Fruit fly (Drosophila melanogaster) whole organism, pupa: ENCODE data around the gene mura.
A peak's percentile ranks its signal among the peaks of the same experiment; 100 is the strongest.

Experiments used
- CG10348 ChIP-seq: fragments of 200-800 bp; sonication (Bioruptor generic); IDR thresholded peaks from 2 replicates; pipeline ENCODE4 v1.3.6; 2022; ENCODE audit warnings: missing biosample characterization, missing genetic modification characterization
- CG12605 ChIP-seq: fragments of 200-800 bp; sonication (Bioruptor generic); IDR thresholded peaks from 2 replicates; pipeline ENCODE4 v1.3.6; 2022; ENCODE audit warnings: missing biosample characterization, missing genetic modification characterization
- CG13204 ChIP-seq: fragments of 200-800 bp; sonication (Bioruptor generic); optimal IDR thresholded peaks from 2 replicates; lab custom pipeline; 2018; ENCODE audit warnings: missing biosample characterization, mild to moderate bottlenecking, missing genetic modification characterization, moderate library complexity
- CG14655 ChIP-seq: fragments of 200-800 bp; sonication (Bioruptor generic); optimal IDR thresholded peaks from 3 replicates; lab custom pipeline; 2017; ENCODE audit warnings: mild to moderate bottlenecking, missing biosample characterization, missing genetic modification reagents, missing genetic modification characterization
- CG15710 ChIP-seq: fragments of 200-800 bp; sonication (Bioruptor generic); optimal IDR thresholded peaks from 2 replicates; lab custom pipeline; 2018; ENCODE audit warnings: missing biosample characterization, mild to moderate bottlenecking, missing genetic modification characterization, moderate library complexity
- CG17806 ChIP-seq: fragments of 200-800 bp; sonication (Bioruptor generic); optimal IDR thresholded peaks from 2 replicates; lab custom pipeline; 2018; ENCODE audit warnings: missing biosample characterization, mild to moderate bottlenecking, missing genetic modification characterization, moderate library complexity
- CG32121 ChIP-seq: fragments of 200-800 bp; sonication (Bioruptor generic); IDR thresholded peaks from 2 replicates; pipeline ENCODE4 v1.3.6; 2022; ENCODE audit warnings: missing biosample characterization, missing genetic modification characterization
- CG34367 ChIP-seq: fragments of 200-800 bp; sonication (Bioruptor generic); optimal IDR thresholded peaks from 2 replicates; lab custom pipeline; 2018; ENCODE audit warnings: missing biosample characterization, mild to moderate bottlenecking, missing genetic modification characterization
- CG4496 ChIP-seq: fragments of 200-800 bp; sonication (Bioruptor generic); IDR thresholded peaks from 3 replicates; pipeline ENCODE4 v1.3.6; 2022; ENCODE audit warnings: missing biosample characterization, missing genetic modification characterization
- CG8159 ChIP-seq: fragments of 200-800 bp; sonication (Bioruptor generic); optimal IDR thresholded peaks from 3 replicates; lab custom pipeline; 2018; ENCODE audit warnings: missing biosample characterization, mild to moderate bottlenecking, missing genetic modification characterization, moderate library complexity
- CG8301 ChIP-seq: fragments of 200-800 bp; sonication (Bioruptor generic); optimal IDR thresholded peaks from 2 replicates; lab custom pipeline; 2018; ENCODE audit warnings: missing biosample characterization, mild to moderate bottlenecking, missing genetic modification characterization
- CG9948 ChIP-seq: fragments of 200-800 bp; sonication (Bioruptor generic); optimal IDR thresholded peaks from 2 replicates; lab custom pipeline; 2018; ENCODE audit warnings: missing biosample characterization, mild to moderate bottlenecking, missing genetic modification characterization, moderate library complexity
- D1 ChIP-seq: fragments of 200-800 bp; sonication (Bioruptor generic); optimal IDR thresholded peaks from 2 replicates; lab custom pipeline; 2018; ENCODE audit warnings: missing biosample characterization, mild to moderate bottlenecking, missing genetic modification characterization, moderate library complexity
- EcR ChIP-seq: fragments of 200-800 bp; sonication (Bioruptor generic); optimal IDR thresholded peaks from 3 replicates; lab custom pipeline; 2019; ENCODE audit warnings: missing biosample characterization, missing genetic modification characterization, mild to moderate bottlenecking, moderate library complexity, missing genetic modification reagents
- Ets98B ChIP-seq: fragments of 200-800 bp; sonication (Bioruptor generic); IDR thresholded peaks from 2 replicates; pipeline ENCODE4 v1.3.6; 2022; ENCODE audit warnings: missing biosample characterization, missing genetic modification characterization
- Pif1A ChIP-seq: fragments of 200-800 bp; sonication (Bioruptor generic); optimal IDR thresholded peaks from 3 replicates; lab custom pipeline; 2016; ENCODE audit warnings: missing biosample characterization, missing genetic modification characterization
- Pif1B ChIP-seq: fragments of 200-800 bp; sonication (Bioruptor generic); optimal IDR thresholded peaks from 3 replicates; lab custom pipeline; 2016; ENCODE audit warnings: missing biosample characterization, missing genetic modification characterization
- Snoo ChIP-seq: fragments of 200-800 bp; sonication (Bioruptor generic); optimal IDR thresholded peaks from 3 replicates; lab custom pipeline; 2017; ENCODE audit warnings: missing biosample characterization, mild to moderate bottlenecking, missing genetic modification characterization, inconsistent platforms
- fd96Ca ChIP-seq: fragments of 200-800 bp; sonication (Bioruptor generic); IDR thresholded peaks from 3 replicates; pipeline ENCODE4 v1.3.6; 2022; ENCODE audit warnings: missing biosample characterization, missing genetic modification characterization
- gl ChIP-seq: fragments of 200-800 bp; sonication (Bioruptor generic); optimal IDR thresholded peaks from 2 replicates; lab custom pipeline; 2018; ENCODE audit warnings: missing biosample characterization, mild to moderate bottlenecking, missing genetic modification characterization
- rn ChIP-seq: fragments of 200-800 bp; sonication (Bioruptor generic); IDR thresholded peaks from 2 replicates; pipeline ENCODE4 v1.3.6; 2022; ENCODE audit warnings: missing biosample characterization, missing genetic modification characterization

The mura gene

dm6 chr3R:9595681-9596357 is 44.2 kb upstream of the mura start:
- TF ChIP-seq CG32121 (no peak), rn (no peak), CG15710 (tag; lab: Kevin White, UChicago) (no peak)

DNA sequence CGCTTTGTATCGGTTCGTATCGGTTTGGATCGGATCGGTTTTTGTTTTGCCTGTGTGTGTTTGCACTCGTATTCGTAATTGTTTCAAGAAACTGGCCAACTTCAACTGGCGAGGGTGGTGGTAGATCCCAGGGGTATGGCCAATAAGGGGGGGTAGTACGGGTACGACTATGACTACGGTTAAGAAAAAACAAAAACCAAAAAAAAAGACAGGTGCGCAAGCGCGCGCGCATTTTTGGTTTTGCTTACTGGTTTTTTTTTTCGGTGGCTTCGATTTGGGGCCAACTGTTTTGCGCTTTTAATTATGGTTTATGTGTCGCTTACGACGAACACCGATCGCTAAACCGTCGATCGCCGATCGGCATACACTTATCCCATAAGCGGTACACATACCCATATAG is 43.2 kb upstream of the mura start:
- peak; percentile 66; the same call in 1 of the 3 replicates for TF ChIP-seq fd96Ca (GFP tag; lab: Robert Waterston, UW)
- no peak for TF ChIP-seq Pif1B (GFP tag; lab: Kevin White, UChicago)
- TF ChIP-seq CG12605 (GFP tag; lab: Robert Waterston, UW): peak; percentile 19; the same call in 1 of the 2 replicates
- peak; percentile 24; the same call in 1 of the 2 replicates for TF ChIP-seq CG32121
- TF ChIP-seq CG8159: no peak
- no peak for TF ChIP-seq EcR
- no peak for TF ChIP-seq CG8301 (tag; lab: Kevin White, UChicago)
- TF ChIP-seq Snoo: no peak
- TF ChIP-seq rn: 0 out of 2 replicates have a peak, but pooled peaks have one; percentile 29
- TF ChIP-seq gl: no peak

DNA sequence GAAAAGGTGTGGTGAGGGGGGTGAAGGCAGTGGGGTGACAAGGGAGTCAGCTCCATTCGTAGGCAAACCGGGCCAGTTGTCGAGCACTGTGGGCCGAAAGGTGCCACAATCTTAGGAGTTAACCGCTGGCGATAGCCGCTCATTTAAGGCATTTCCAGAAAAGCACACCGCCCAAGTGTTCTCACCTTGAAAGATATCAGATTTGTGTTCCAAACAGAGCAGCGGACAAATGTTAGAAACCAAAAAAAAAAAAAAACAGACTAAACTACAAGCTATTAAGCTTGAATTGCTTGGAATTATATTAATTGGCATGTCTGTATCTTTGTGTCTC is 42.6 kb upstream of the mura start:
- no peak for TF ChIP-seq Snoo
- TF ChIP-seq CG8159: peak; percentile 63
- TF ChIP-seq gl: no peak
- TF ChIP-seq CG34367: peak; percentile 45
- no peak; the same call in 1 of the 3 replicates for TF ChIP-seq fd96Ca (GFP tag; lab: Robert Waterston, UW)
- TF ChIP-seq CG8301 (tag; lab: Kevin White, UChicago): peak; percentile 30
- TF ChIP-seq CG10348 (GFP tag; lab: Robert Waterston, UW): no peak
- TF ChIP-seq CG14655 (GFP tag; lab: Kevin White, UChicago): peak; percentile 71
- peak; percentile 39 for TF ChIP-seq CG15710 (tag; lab: Kevin White, UChicago)
- TF ChIP-seq CG13204 (GFP tag; lab: Kevin White, UChicago): no peak

dm6 chr3R:9593408-9594250 is 42.0 kb upstream of the mura start:
- TF ChIP-seq CG34367 (peak; percentile 70), CG10348 (GFP tag; lab: Robert Waterston, UW) (no peak), CG9948 (tag; lab: Kevin White, UChicago) (peak; percentile 87), CG14655 (GFP tag; lab: Kevin White, UChicago) (peak; percentile 76), Pif1B (GFP tag; lab: Kevin White, UChicago) (peak; percentile 56), EcR (no peak), Ets98B (GFP tag; lab: Robert Waterston, UW) (peak; percentile 73), CG13204 (GFP tag; lab: Kevin White, UChicago) (peak; percentile 35), Pif1A (GFP tag; lab: Kevin White, UChicago) (peak; percentile 62), fd96Ca (GFP tag; lab: Robert Waterston, UW) (0 out of 3 replicates have a peak, but pooled peaks have one; percentile 37), CG4496 (GFP tag; lab: Robert Waterston, UW) (peak; percentile 81; the same call in 2 of the 3 replicates), rn (peak; percentile 62), CG15710 (tag; lab: Kevin White, UChicago) (peak; percentile 84), D1 (tag; lab: Kevin White, UChicago) (no peak), gl (peak; percentile 48), CG12605 (GFP tag; lab: Robert Waterston, UW) (peak; percentile 72), CG32121 (peak; percentile 81), CG17806 (tag; lab: Kevin White, UChicago) (peak; percentile 85), CG8301 (tag; lab: Kevin White, UChicago) (peak; percentile 69), CG8159 (peak; percentile 85), Snoo (no peak)
- TF ChIP-seq, all 21 proteins: peak for 17

- TF ChIP-seq CG17806 (tag; lab: Kevin White, UChicago) (no peak), CG32121 (no peak), EcR (no peak), CG8301 (tag; lab: Kevin White, UChicago) (no peak), fd96Ca (GFP tag; lab: Robert Waterston, UW) (no peak), Pif1B (GFP tag; lab: Kevin White, UChicago) (no peak), CG8159 (no peak), CG13204 (GFP tag; lab: Kevin White, UChicago) (no peak), rn (no peak), CG34367 (no peak), Snoo (no peak)
These were observed 40.3 kb upstream of the mura start for dm6 chr3R:9591769-9592388.

DNA sequence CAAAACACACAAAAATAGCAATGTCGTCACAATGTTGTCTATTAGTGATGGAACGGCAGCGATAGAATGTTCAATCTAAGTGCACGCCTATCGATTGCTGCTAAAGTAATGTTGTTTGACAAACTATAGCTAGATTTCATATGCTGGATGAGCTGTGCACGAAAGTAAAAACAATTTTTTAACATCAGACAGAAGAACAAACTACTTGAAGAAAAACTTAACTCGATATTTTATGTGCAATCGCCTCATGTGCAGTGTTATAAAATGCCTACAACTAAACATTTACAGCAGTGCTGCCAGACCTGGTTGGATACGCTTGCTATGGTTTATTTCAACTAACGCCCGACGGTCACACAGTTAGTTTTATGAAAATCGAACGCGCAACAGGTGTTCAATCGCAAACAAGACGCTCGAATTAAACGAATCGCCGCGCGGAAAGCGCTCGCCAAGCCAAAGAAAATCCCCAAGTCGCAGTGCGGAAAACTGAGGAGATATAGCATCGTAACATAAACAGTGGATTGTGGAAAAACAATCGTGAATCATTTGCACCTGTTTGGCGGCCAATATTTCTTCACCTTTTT is 39.4 kb upstream of the mura start, which contains the start of the genes bocks and CG8312:
TSS of gene bocks (minus strand) at position 51 of the 581 bp plus-strand sequence.
TSS of gene CG8312 (plus strand) at position 358 of the 581 bp plus-strand sequence.
- TF ChIP-seq CG15710 (tag; lab: Kevin White, UChicago) (peak; percentile 3), Pif1B (GFP tag; lab: Kevin White, UChicago) (no peak), CG8159 (no peak)
